Worm (Caenorhabditis elegans) whole organism, late embryonic: ENCODE measurements around the gene F58E2.3.
"Not testable (repeated sequence)": the region's sequence is repeated elsewhere in the genome, so short reads cannot be mapped to it uniquely, and the experiment has no call there.

Experiments used
- C38D4.7 ChIP-seq: fragments of 200-800 bp; sonication (Bioruptor generic); optimal IDR thresholded peaks from 2 replicates; lab custom pipeline; 2018; ENCODE audit warnings: mild to moderate bottlenecking, missing genetic modification characterization, moderate library complexity, missing compliant biosample characterization
- K02D7.2 ChIP-seq: sonication (generic microtip); optimal IDR thresholded peaks from 2 replicates; lab custom pipeline; 2017; ENCODE audit warnings: mild to moderate bottlenecking, missing genetic modification characterization, missing compliant biosample characterization
- K09A11.1 ChIP-seq: sonication (generic microtip); optimal IDR thresholded peaks from 2 replicates; lab custom pipeline; 2017; ENCODE audit warnings: antibody characterized with exemption, mild to moderate bottlenecking, missing genetic modification characterization, missing compliant biosample characterization; ENCODE audit not compliant: insufficient read depth
- Y22D7AL.16 ChIP-seq: sonication (generic microtip); optimal IDR thresholded peaks from 2 replicates; lab custom pipeline; 2016; ENCODE audit warnings: missing genetic modification characterization, missing compliant biosample characterization
- ceh-19 ChIP-seq: fragments of 200-800 bp; sonication (Bioruptor generic); optimal IDR thresholded peaks from 2 replicates; lab custom pipeline; 2018; ENCODE audit warnings: mild to moderate bottlenecking, missing genetic modification characterization, missing compliant biosample characterization
- ceh-2 ChIP-seq: sonication (generic microtip); optimal IDR thresholded peaks from 2 replicates; lab custom pipeline; 2016; ENCODE audit warnings: missing genotype, missing genetic modification characterization, missing compliant biosample characterization
- ceh-22 ChIP-seq: sonication (generic microtip); optimal IDR thresholded peaks from 2 replicates; lab custom pipeline; 2017; ENCODE audit warnings: missing biosample characterization, missing genetic modification characterization
- ceh-24 ChIP-seq: sonication (generic microtip); optimal IDR thresholded peaks from 2 replicates; lab custom pipeline; 2016; ENCODE audit warnings: mild to moderate bottlenecking, missing genetic modification characterization, missing compliant biosample characterization
- ceh-34 ChIP-seq: sonication (generic microtip); optimal IDR thresholded peaks from 2 replicates; lab custom pipeline; 2016; ENCODE audit warnings: mild to moderate bottlenecking, missing genetic modification characterization, missing compliant biosample characterization
- ceh-45 ChIP-seq: fragments of 200-800 bp; sonication (Bioruptor generic); IDR thresholded peaks from 2 replicates; pipeline ENCODE4 v1.3.6; 2022; ENCODE audit warnings: missing genetic modification reagents, missing genetic modification characterization, missing compliant biosample characterization
- che-1 ChIP-seq: sonication (generic microtip); optimal IDR thresholded peaks from 2 replicates; lab custom pipeline; 2016; ENCODE audit warnings: mild to moderate bottlenecking, missing genetic modification characterization, missing compliant biosample characterization
- dve-1 ChIP-seq: sonication (generic microtip); optimal IDR thresholded peaks from 2 replicates; lab custom pipeline; 2017; ENCODE audit warnings: antibody characterized with exemption, mild to moderate bottlenecking, missing genetic modification characterization, missing compliant biosample characterization
- elt-2 ChIP-seq: sonication (generic microtip); optimal IDR thresholded peaks from 2 replicates; lab custom pipeline; 2016; ENCODE audit warnings: missing genetic modification reagents, missing genetic modification characterization, missing compliant biosample characterization
- ets-4 ChIP-seq: sonication (generic microtip); optimal IDR thresholded peaks from 2 replicates; lab custom pipeline; 2016; ENCODE audit warnings: missing genetic modification characterization, missing compliant biosample characterization
- fkh-6 ChIP-seq: sonication (generic microtip); optimal IDR thresholded peaks from 2 replicates; lab custom pipeline; 2016; ENCODE audit warnings: missing genetic modification characterization, missing compliant biosample characterization
- hlh-15 ChIP-seq: sonication (generic microtip); optimal IDR thresholded peaks from 2 replicates; lab custom pipeline; 2016; ENCODE audit warnings: missing genetic modification characterization, missing compliant biosample characterization
- hlh-6 ChIP-seq: sonication (generic microtip); optimal IDR thresholded peaks from 2 replicates; lab custom pipeline; 2016; ENCODE audit warnings: missing genotype, missing genetic modification characterization, missing compliant biosample characterization
- lim-6 ChIP-seq: sonication (generic microtip); optimal IDR thresholded peaks from 2 replicates; lab custom pipeline; 2016; ENCODE audit warnings: missing genetic modification characterization, missing compliant biosample characterization
- lin-11 ChIP-seq: fragments of 200-800 bp; sonication (Bioruptor generic); optimal IDR thresholded peaks from 2 replicates; lab custom pipeline; 2018; ENCODE audit warnings: mild to moderate bottlenecking, missing genetic modification characterization, missing compliant biosample characterization
- madf-2 ChIP-seq: sonication (generic microtip); optimal IDR thresholded peaks from 2 replicates; lab custom pipeline; 2017; ENCODE audit warnings: missing genetic modification characterization, missing compliant biosample characterization
- pag-3 ChIP-seq: sonication (generic microtip); optimal IDR thresholded peaks from 2 replicates; lab custom pipeline; 2016; ENCODE audit warnings: missing compliant biosample characterization, missing genetic modification characterization, borderline replicate concordance
- pat-9 ChIP-seq: fragments of 200-800 bp; sonication (Bioruptor generic); optimal IDR thresholded peaks from 2 replicates; lab custom pipeline; 2018; ENCODE audit warnings: mild to moderate bottlenecking, missing genetic modification characterization, moderate library complexity, missing compliant biosample characterization
- pqm-1 ChIP-seq: sonication (generic microtip); optimal IDR thresholded peaks from 2 replicates; lab custom pipeline; 2016; ENCODE audit warnings: missing genetic modification characterization, missing compliant biosample characterization
- ref-2 ChIP-seq: sonication (generic microtip); optimal IDR thresholded peaks from 2 replicates; lab custom pipeline; 2016; ENCODE audit warnings: missing genetic modification characterization, missing compliant biosample characterization
- sox-4 ChIP-seq: sonication (generic microtip); optimal IDR thresholded peaks from 2 replicates; lab custom pipeline; 2017; ENCODE audit warnings: mild to moderate bottlenecking, missing genetic modification characterization, inconsistent platforms, missing compliant biosample characterization
- syd-9 ChIP-seq: sonication (generic microtip); optimal IDR thresholded peaks from 2 replicates; lab custom pipeline; 2016; ENCODE audit warnings: mild to moderate bottlenecking, missing genetic modification characterization, moderate library complexity, missing compliant biosample characterization
- tbx-2 ChIP-seq: sonication (generic microtip); optimal IDR thresholded peaks from 2 replicates; lab custom pipeline; 2016; ENCODE audit warnings: missing genetic modification characterization, missing compliant biosample characterization
- tbx-7 ChIP-seq: sonication (generic microtip); optimal IDR thresholded peaks from 2 replicates; lab custom pipeline; 2016; ENCODE audit warnings: missing genotype, missing genetic modification characterization, missing compliant biosample characterization
- ttx-3 ChIP-seq: sonication (generic microtip); optimal IDR thresholded peaks from 2 replicates; lab custom pipeline; 2016; ENCODE audit warnings: missing genetic modification reagents, missing genetic modification characterization, missing compliant biosample characterization
- unc-3 ChIP-seq, 2 experiments: fragments of 200-800 bp in 1 of 2; sonication (Bioruptor generic) in 1 of 2; sonication (generic microtip) in 1 of 2; conservative IDR thresholded peaks in 1 of 2; optimal IDR thresholded peaks in 1 of 2; 2 replicates each; pipeline versions ENCODE4 v1.3.6 to Lab custom; 2016 to 2022; ENCODE audit warnings: missing compliant biosample characterization in 2 of 2, missing genetic modification characterization in 2 of 2, missing genetic modification reagents in 1 of 2
- unc-86 ChIP-seq: sonication (generic microtip); optimal IDR thresholded peaks from 2 replicates; lab custom pipeline; 2016; ENCODE audit warnings: missing genetic modification characterization, missing compliant biosample characterization
- ztf-16 ChIP-seq: sonication (generic microtip); optimal IDR thresholded peaks from 2 replicates; lab custom pipeline; 2017; ENCODE audit warnings: missing genetic modification characterization, missing compliant biosample characterization

F58E2.3 gene

ce11 chrIV:3433387-3433786 is 33.8 kb upstream of the F58E2.3 start, which contains the start of gene C04C3.7:
Gene C04C3.7 (minus strand): TSS chrIV:3433487.
- not testable (repeated sequence) for TF ChIP-seq madf-2, unc-86, K02D7.2 (tag; lab: Kevin White, UChicago)

ce11 chrIV:3436021-3436420 is 31.2 kb upstream of the F58E2.3 start, which contains the start of gene srz-32:
Gene srz-32 (plus strand): TSS chrIV:3436321.
- TF ChIP-seq lim-6 (tag; lab: Kevin White, UChicago) (no peak), Y22D7AL.16 (no peak), pag-3 (no peak), che-1 (tag; lab: Kevin White, UChicago) (no peak), ets-4 (tag; lab: Kevin White, UChicago) (no peak), hlh-15 (tag; lab: Kevin White, UChicago) (no peak), fkh-6 (tag; lab: Kevin White, UChicago) (no peak), ceh-45 (GFP tag; lab: Robert Waterston, UW) (no peak)
- TF ChIP-seq, all 69 proteins: peak for 0

ce11 chrIV:3438022-3438421 is 29.2 kb upstream of the F58E2.3 start, which contains the start of gene grd-13:
Gene grd-13 (plus strand): TSS chrIV:3438312.
- TF ChIP-seq sox-4 (tag; lab: Kevin White, UChicago) (no peak), lin-11 (no peak), ceh-19 (GFP tag; lab: Kevin White, UChicago) (no peak), ets-4 (tag; lab: Kevin White, UChicago) (no peak)

ce11 chrIV:3439354-3439753 is 27.9 kb upstream of the F58E2.3 start, which contains the start of gene grd-3:
Gene grd-3 (plus strand): TSS chrIV:3439655.
- no peak for TF ChIP-seq lim-6 (tag; lab: Kevin White, UChicago)
- no peak for TF ChIP-seq ceh-24
- no peak for TF ChIP-seq tbx-2
- no peak for TF ChIP-seq ceh-22 (tag; lab: Kevin White, UChicago)
- TF ChIP-seq sox-4 (tag; lab: Kevin White, UChicago) = no peak
- no peak for TF ChIP-seq dve-1 (tag; lab: Kevin White, UChicago)
- no peak for TF ChIP-seq pqm-1 (tag; lab: Kevin White, UChicago)
- no peak for TF ChIP-seq pat-9 (tag; lab: Kevin White, UChicago)
- TF ChIP-seq syd-9 = no peak
- TF ChIP-seq unc-3 (GFP tag; conservative IDR thresholded peaks at IDR 0.05; lab: Robert Waterston, UW) = no peak
- TF ChIP-seq unc-3 (tag; optimal IDR thresholded peaks at IDR 0.05; lab: Kevin White, UChicago) = no peak
- TF ChIP-seq hlh-6 (tag; lab: Kevin White, UChicago) = no peak
- TF ChIP-seq ref-2 = no peak
- no peak for TF ChIP-seq ceh-2 (tag; lab: Kevin White, UChicago)

- TF ChIP-seq dve-1 (tag; lab: Kevin White, UChicago) = no peak
- no peak for TF ChIP-seq tbx-7 (tag; lab: Kevin White, UChicago)
- no peak for TF ChIP-seq pqm-1 (tag; lab: Kevin White, UChicago)
- no peak for TF ChIP-seq K09A11.1 (tag; lab: Kevin White, UChicago)
- TF ChIP-seq ceh-19 (GFP tag; lab: Kevin White, UChicago) = no peak
- no peak for TF ChIP-seq pag-3
- no peak for TF ChIP-seq unc-86 (tag; lab: Kevin White, UChicago)
- no peak for TF ChIP-seq C38D4.7
- no peak for TF ChIP-seq ceh-34 (tag; lab: Kevin White, UChicago)
- no peak for TF ChIP-seq K02D7.2 (tag; lab: Kevin White, UChicago)
- TF ChIP-seq ttx-3 (tag; lab: Kevin White, UChicago) = no peak
- TF ChIP-seq elt-2 (tag; lab: Kevin White, UChicago) = no peak
- no peak for TF ChIP-seq ztf-16 (tag; lab: Kevin White, UChicago)
- no peak for TF ChIP-seq lim-6 (tag; lab: Kevin White, UChicago)
- TF ChIP-seq hlh-15 (tag; lab: Kevin White, UChicago) = no peak
These were observed 26.4 kb upstream of the F58E2.3 start, which contains the start of gene grd-10 for ce11 chrIV:3440848-3441247. Gene grd-10 (plus strand): TSS chrIV:3441055.
